Worm (Caenorhabditis elegans): ENCODE data around the gene H12C20.7.

The H12C20.7 gene

ce11 chrV:11531100-11531499 is 41.7 kb downstream of the H12C20.7 start:
- TF ChIP-seq vab-15 (tag; optimal IDR thresholded peaks at IDR 0.05) (no peak), fos-1 (tag; optimal IDR thresholded peaks at IDR 0.05) (peak; percentile 45), lin-39 (tag; optimal IDR thresholded peaks at IDR 0.05) (no peak), dpl-1 (GFP tag; optimal IDR thresholded peaks at IDR 0.05) (peak in 2 of 3 experiments; percentile 22 to 36), C16A3.4 (tag; optimal IDR thresholded peaks at IDR 0.05) (peak; percentile 49), unc-130 (tag; optimal IDR thresholded peaks at IDR 0.05) (peak; percentile 84), nhr-20 (tag; optimal IDR thresholded peaks at IDR 0.05) (peak; percentile 90), efl-3 (GFP tag; optimal IDR thresholded peaks at IDR 0.05) (no peak), sox-4 (tag; optimal IDR thresholded peaks at IDR 0.05) (no peak), nhr-28 (tag; optimal IDR thresholded peaks at IDR 0.05) (no peak), fkh-4 (tag; optimal IDR thresholded peaks at IDR 0.05; ENCODE audit: borderline replicate concordance) (no peak), skn-1 (tag; optimal IDR thresholded peaks at IDR 0.05) (no peak), unc-30 (tag; optimal IDR thresholded peaks at IDR 0.05) (no peak), nhr-85 (tag) (peak; percentile 100), nhr-12 (tag; optimal IDR thresholded peaks at IDR 0.05) (no peak), lin-13 (GFP tag; optimal IDR thresholded peaks at IDR 0.05) (peak; percentile 55), tbx-2 (tag; optimal IDR thresholded peaks at IDR 0.05) (peak; percentile 35), ztf-4 (tag; optimal IDR thresholded peaks at IDR 0.05) (no peak), nhr-19 (GFP tag; conservative IDR thresholded peaks at IDR 0.05) (peak; percentile 41; the same call in 1 of the 2 replicates), isw-1 (GFP tag; IDR thresholded peaks at IDR 0.05) (no peak), snu-23 (GFP tag; optimal IDR thresholded peaks at IDR 0.05) (peak; percentile 83), mef-2 (tag; optimal IDR thresholded peaks at IDR 0.05) (no peak), jun-1 (tag; optimal IDR thresholded peaks at IDR 0.05) (no peak), lin-14 (GFP tag; optimal IDR thresholded peaks at IDR 0.05) (peak; percentile 94), fkh-8 (tag; optimal IDR thresholded peaks at IDR 0.05) (no peak), unc-62 (GFP tag; optimal IDR thresholded peaks at IDR 0.05) (no peak), egl-13 (tag; optimal IDR thresholded peaks at IDR 0.05) (no peak), hpl-2 (GFP tag; optimal IDR thresholded peaks at IDR 0.05) (no peak), blmp-1 (tag; optimal IDR thresholded peaks at IDR 0.05) (peak; percentile 99), ceh-82 (tag; optimal IDR thresholded peaks at IDR 0.05) (peak in 1 of 3 experiments; percentile 23), ets-5 (GFP tag; IDR thresholded peaks at IDR 0.05) (no peak), aly-2 (tag; optimal IDR thresholded peaks at IDR 0.05) (no peak), swsn-7 (tag; optimal IDR thresholded peaks at IDR 0.05) (peak; percentile 31), elt-2 (tag; optimal IDR thresholded peaks at IDR 0.05) (no peak), ama-1 (optimal IDR thresholded peaks at IDR 0.05) (no peak), mdl-1 (tag; optimal IDR thresholded peaks at IDR 0.05) (peak in 1 of 2 experiments; percentile 69), aha-1 (tag; optimal IDR thresholded peaks at IDR 0.05) (no peak), rnt-1 (tag; optimal IDR thresholded peaks at IDR 0.05) (peak; percentile 42), mep-1 (tag; optimal IDR thresholded peaks at IDR 0.05) (peak; percentile 85), ztf-11 (tag; optimal IDR thresholded peaks at IDR 0.05) (no peak), sup-37 (GFP tag; optimal IDR thresholded peaks at IDR 0.05) (no peak), mab-9 (GFP tag; IDR thresholded peaks at IDR 0.05) (0 out of 2 replicates have a peak, but pooled peaks have one; percentile 23), xbp-1 (tag; optimal IDR thresholded peaks at IDR 0.05) (peak; percentile 8), ceh-8 (GFP tag; optimal IDR thresholded peaks at IDR 0.05) (no peak), hlh-17 (GFP tag; optimal IDR thresholded peaks at IDR 0.05; ENCODE audit: borderline replicate concordance) (no peak), pqm-1 (tag; optimal IDR thresholded peaks at IDR 0.05) (no peak), egl-27 (tag; optimal IDR thresholded peaks at IDR 0.05) (peak in 1 of 2 experiments; percentile 12), unc-98 (GFP tag; IDR thresholded peaks at IDR 0.05) (no peak), nhr-76 (tag; optimal IDR thresholded peaks at IDR 0.05) (no peak), lir-3 (tag; optimal IDR thresholded peaks at IDR 0.05; ENCODE audit: poor library complexity) (no peak), nhr-71 (tag; optimal IDR thresholded peaks at IDR 0.05) (peak; percentile 82), nhr-11 (tag; optimal IDR thresholded peaks at IDR 0.05) (no peak), zag-1 (tag; optimal IDR thresholded peaks at IDR 0.05) (no peak), nhr-47 (tag; optimal IDR thresholded peaks at IDR 0.05) (peak; percentile 56)

Measured in whole organism, L1 larva.